Fruit fly (Drosophila melanogaster): ENCODE data around the gene mal.

The mal gene

DNA sequence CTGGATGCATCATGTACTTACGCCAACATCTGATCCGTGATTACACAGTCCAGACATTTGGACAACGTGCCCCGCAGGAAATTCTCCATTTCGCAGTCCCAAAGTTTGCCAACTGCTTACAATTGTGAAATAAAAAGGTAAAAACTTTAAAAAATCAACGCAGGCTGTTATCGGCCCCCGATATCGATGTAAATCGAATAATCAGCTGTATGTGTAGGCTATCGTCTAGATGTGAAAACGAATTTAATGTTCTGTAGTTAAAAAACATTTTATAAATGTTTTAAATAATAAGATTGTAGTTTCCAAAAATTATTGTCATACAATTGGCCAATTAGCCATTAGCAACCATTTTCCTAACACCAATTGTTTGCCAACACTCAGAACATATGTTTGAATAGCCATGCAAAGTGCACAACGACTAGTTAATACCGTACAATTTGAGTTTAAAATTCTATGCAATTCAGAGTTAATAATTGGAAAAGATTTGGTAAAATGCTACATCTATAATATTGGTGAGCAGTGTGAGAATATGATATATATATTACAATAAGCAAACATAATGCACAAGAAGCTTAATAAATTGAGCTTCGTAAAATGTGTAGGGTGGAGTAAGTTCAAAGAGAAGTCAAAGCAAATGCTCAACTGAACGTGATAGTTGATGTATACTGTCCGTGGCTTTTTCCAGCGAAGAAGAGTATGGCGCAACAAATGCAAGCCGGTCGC, at the start of gene mal, which contains the start of gene CG11710:
Gene mal, plus strand, starts transcription at position 194 of the 723 bp plus-strand sequence.
Gene CG11710, minus strand, starts transcription at position 192 of the 723 bp plus-strand sequence.
- TF ChIP-seq CG17801 (GFP tag; optimal IDR thresholded peaks at IDR 0.05; ENCODE audit: partially characterized antibody) = peak; percentile 92

DNA sequence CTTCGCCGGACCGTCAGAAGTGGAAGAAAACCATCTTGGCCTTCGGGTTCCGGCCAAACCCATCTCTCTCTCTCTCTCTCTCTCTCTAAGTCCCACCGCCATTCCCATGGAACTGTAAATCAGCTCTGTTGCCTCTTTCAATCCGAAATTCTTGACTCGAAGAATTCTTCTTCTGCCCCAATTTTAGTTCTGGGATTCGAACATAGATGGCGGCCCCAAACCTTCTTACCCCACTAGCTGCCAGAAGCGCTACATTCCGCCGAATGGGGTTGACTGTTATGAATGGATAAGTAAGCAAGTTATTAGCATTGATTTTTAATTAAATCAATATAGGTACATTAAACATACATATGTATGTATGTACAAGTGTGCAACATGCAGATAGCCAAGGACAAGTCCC, 43.6 kb upstream of the mal start:
- no peak for TF ChIP-seq CG17801 (GFP tag; optimal IDR thresholded peaks at IDR 0.05; ENCODE audit: partially characterized antibody)

DNA sequence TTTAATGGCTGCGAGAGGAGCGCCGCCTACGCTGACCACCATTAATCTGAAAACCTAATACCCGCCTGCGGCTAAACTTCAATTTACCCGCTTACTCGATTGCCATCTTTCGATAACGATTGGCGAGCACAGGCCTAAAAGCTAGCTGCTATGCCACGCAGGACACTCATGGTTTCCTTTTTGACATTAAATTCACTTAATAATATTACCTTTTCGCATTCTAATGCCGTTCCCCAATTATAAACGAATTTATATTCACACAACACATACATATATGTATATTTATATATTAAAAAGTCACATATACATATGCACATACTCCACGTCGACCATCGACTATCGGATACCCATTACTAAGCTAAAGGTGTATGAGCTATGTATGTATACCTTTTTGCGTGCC, 39.8 kb upstream of the mal start:
- TF ChIP-seq CG17801 (GFP tag; optimal IDR thresholded peaks at IDR 0.05; ENCODE audit: partially characterized antibody) = no peak

DNA sequence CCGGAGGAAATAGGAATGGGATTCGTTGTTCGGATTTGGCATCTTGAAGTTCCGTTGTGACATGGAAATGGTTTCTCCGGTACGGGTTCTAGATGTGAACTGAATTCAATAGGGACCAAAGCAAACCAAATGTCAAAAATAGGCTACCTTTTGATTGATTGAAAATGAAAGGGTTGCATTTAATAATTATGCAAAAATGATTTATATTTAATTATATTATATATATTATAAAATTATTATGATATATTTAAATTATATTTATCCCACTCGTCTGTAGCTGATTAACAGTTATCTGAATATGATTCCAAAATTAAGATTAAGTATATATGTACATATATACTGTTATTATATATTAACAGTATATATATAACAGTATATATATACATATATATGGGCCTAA, 38.8 kb upstream of the mal start, which contains the start of gene jb:
Gene jb, minus strand, starts transcription at position 101 of the 400 bp plus-strand sequence.
- no peak for TF ChIP-seq CG17801 (GFP tag; optimal IDR thresholded peaks at IDR 0.05; ENCODE audit: partially characterized antibody)

DNA sequence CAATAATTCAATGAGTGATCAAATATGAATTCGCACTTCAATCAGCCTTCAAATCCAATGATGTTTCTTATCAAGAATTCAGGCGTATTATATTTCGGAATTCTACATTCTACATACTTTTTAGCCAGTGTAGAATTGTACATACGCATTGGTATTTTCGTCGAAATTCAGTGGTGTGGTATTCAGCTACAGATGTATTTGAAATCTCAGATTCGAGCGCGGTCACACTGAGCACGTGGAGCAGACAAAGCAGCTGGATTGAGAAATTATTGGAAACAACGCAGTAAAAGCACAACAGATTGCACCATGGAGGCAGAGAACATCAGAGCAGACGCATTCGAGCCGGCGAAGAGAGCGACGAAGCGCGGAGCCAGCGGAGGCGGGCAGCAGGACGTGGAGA, 38.2 kb upstream of the mal start:
- peak; percentile 5 for TF ChIP-seq CG17801 (GFP tag; optimal IDR thresholded peaks at IDR 0.05; ENCODE audit: partially characterized antibody)

DNA sequence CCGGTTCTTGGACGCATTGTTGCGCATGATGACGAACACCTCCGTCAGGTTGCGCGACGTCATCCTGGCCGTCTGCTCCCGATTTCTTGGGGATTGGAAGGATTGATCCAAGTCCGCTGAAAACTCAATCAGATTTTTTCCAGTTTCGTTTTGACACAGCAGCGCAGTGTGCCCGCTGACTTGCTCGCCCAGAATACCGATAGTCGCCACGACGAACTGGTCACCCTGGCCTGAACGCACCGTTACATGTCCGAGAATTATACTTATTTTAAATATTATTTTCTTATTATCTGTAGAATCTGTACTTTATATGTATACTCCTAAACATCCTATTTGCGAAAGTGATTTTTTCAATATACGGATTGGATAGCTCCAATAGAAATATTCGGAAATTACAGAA, 35.9 kb upstream of the mal start, which contains the start of gene Syx16:
Gene Syx16, minus strand, starts transcription at position 172 of the 400 bp plus-strand sequence.
- TF ChIP-seq CG17801 (GFP tag; optimal IDR thresholded peaks at IDR 0.05; ENCODE audit: partially characterized antibody) = no peak

DNA sequence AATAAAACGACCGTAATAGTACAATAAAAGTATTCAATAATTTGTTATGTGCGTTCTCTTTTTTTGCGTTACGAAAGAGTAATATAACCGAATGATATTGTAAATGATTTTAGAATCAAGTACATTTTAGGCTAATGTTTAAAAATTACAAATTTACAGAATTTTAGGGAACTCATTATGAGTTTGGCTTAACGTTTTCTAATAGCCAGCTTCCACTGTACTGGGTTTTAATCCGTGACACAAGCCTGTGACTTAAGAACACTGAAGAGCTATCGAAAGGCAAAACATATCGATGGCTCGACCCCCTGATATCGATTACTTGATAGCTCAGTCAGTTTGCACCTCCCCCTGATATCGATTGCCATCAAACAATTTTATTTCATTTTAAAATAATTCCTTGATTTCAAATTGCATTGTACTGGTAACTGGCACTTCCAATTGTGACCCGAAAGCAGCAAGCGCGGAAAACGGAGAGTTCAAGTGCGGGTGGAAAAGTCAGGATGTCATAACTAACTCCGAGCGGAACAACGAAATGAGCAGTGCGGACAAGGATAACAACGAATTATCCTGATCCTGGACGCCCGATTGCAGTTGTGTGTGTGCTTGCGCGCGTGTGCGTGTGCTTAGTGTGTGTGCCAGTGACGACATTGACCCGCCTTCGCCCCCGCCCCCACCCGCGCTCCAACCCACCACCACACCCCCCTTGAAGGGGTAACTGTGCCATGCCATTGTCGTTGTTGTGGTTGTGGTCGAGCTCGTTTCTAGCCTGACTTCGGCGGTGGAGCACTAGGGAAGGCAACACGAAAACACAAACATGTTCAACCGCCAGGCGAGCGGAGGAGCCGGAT, 35.2 kb upstream of the mal start, which contains the start of gene HERC2:
Gene HERC2, plus strand, starts transcription at position 330 of the 848 bp plus-strand sequence.
- no peak for TF ChIP-seq CG17801 (GFP tag; optimal IDR thresholded peaks at IDR 0.05; ENCODE audit: partially characterized antibody)

DNA sequence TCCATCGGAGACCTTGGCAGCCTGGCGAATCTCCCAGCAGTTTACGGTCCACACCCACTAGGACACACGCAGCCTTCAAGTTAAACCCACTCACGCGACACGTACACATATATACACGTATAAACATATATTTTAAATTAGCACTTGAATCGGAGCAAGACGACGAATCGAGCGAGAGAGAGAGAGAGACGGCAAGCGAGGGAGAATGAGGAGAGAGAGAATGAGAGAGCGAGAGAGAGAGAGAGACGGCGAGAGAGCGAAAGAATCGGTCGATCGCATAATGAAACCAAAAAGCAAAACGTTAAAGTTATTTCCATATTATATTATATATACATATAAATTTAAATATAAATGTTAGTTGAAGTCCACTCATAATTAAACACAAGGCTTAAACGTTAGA, 17.8 kb upstream of the mal start:
- no peak for TF ChIP-seq CG17801 (GFP tag; optimal IDR thresholded peaks at IDR 0.05; ENCODE audit: partially characterized antibody)

DNA sequence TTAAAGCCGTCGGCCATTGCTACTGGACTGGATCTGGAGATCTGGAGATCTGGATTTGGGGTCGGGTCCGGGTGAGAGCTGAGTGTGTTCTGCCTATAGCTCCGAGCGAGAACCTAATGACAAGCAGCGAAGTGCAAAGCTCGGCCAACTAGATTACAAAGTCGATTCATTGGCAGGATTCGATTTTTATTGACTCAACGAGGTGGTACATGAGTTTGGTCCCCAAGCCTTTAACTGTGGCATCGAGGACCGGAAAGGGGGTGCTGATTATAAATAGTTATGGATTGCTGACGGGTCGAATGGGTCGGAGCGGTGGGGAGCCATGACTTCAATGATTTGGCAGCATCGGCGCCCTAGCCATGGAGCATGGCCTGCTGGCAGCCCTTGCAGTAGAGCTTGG, 16.0 kb upstream of the mal start, which contains the start of gene CG15459:
Gene CG15459, minus strand, starts transcription at position 101 of the 400 bp plus-strand sequence.
- no peak for TF ChIP-seq CG17801 (GFP tag; optimal IDR thresholded peaks at IDR 0.05; ENCODE audit: partially characterized antibody)

DNA sequence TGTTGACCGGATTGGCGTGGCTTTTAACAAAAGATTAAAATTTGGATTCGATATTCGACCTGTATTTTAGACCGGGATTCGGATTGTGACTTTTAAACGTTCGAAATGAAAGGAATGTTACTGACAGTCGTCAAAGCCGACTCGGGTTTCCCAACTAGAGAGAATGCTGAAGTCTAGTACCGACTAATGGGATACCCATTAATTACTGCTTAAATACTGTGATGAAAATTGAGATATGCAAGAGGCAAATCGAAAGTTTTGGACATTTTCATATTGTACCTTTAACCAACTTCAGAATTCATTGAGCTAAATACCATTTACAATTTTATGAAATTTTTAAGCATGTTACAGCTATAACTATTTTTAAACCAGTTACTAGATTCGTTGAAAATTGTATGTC, 15.4 kb upstream of the mal start, which contains the start of gene CG15458:
Gene CG15458, minus strand, starts transcription at position 101 of the 400 bp plus-strand sequence.
- no peak for TF ChIP-seq CG17801 (GFP tag; optimal IDR thresholded peaks at IDR 0.05; ENCODE audit: partially characterized antibody)

DNA sequence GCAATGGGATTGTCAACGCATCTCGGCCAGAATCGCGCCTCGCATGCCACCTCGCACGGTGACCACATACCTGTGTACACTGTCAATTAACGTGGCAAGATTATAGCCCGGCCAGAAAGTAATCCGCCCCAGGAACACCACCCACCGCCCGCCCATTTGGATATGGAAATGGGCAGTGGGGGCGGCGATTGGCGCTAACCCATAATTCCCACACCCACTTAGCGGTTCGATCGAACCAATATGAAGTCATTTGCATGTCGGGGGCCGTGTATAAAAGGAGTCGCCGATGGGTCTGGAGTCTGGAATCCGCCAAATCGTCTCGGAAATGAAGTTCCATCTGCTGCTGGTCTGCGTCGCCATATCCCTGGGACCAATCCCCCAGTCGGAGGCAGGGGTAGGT, 14.0 kb upstream of the mal start, which contains the start of gene Obp19a:
Gene Obp19a, plus strand, starts transcription at position 301 of the 400 bp plus-strand sequence.
- TF ChIP-seq CG17801 (GFP tag; optimal IDR thresholded peaks at IDR 0.05; ENCODE audit: partially characterized antibody) = no peak

DNA sequence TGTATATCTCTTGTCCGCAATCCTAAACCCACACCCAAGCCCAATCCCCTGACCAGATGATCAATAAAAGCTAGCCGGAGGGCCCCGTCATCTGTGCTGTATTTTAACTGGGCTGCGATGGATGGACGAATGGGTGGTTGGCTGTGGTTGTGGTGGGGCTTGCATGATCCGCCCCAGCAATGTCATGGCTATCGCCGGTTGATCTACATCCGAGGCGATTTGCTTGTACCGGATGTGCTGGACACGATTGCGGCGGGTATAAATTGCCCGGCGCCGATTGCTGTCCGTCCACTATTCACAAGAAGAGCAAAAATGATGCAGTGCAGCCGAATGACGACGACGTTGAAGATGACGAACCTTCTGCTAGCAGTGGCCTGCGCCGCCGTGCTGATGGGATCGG, 13.0 kb upstream of the mal start, which contains the start of gene Obp19b:
Gene Obp19b, plus strand, starts transcription at position 301 of the 400 bp plus-strand sequence.
- no peak for TF ChIP-seq CG17801 (GFP tag; optimal IDR thresholded peaks at IDR 0.05; ENCODE audit: partially characterized antibody)

DNA sequence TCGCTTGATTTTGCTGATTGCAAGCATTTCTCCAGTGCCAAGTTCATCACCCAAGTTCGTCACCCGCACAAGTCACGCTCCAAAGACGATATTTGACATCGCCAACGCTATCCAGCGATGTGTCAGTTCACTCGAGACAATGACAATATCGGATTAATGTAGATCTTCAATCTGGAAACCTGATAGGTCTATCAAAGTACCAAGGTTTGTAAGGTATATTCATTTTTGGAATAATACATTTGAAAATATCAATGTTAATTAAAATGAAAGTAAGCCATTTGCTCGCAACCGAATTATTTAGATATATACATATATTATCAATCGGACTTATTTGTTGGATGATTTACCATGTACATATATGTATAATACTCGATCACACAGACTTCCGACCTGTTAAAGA, 10.6 kb upstream of the mal start, which contains the start of gene Obp19c:
Gene Obp19c, minus strand, starts transcription at position 101 of the 400 bp plus-strand sequence.
- TF ChIP-seq CG17801 (GFP tag; optimal IDR thresholded peaks at IDR 0.05; ENCODE audit: partially characterized antibody) = no peak

DNA sequence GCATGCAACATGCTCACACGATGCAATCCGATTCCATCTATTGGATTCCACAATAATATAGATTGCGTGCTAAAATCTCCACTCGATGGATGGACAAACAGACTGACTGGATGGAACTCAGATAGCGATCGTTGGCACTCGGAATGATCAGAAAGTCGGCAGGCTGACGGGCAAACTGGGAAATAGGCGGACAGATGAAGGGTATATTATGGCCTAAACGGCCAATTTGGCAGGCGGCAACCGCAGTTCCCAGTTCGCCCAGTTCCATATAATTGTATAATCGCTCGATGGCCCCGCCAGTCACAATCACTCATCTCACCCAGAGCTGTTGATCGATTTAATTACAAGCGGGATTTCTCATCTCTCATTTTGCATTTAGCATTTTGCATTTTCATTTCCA, 10.2 kb upstream of the mal start, which contains the start of gene Obp19d:
Gene Obp19d, plus strand, starts transcription at position 301 of the 400 bp plus-strand sequence.
- no peak for TF ChIP-seq CG17801 (GFP tag; optimal IDR thresholded peaks at IDR 0.05; ENCODE audit: partially characterized antibody)

DNA sequence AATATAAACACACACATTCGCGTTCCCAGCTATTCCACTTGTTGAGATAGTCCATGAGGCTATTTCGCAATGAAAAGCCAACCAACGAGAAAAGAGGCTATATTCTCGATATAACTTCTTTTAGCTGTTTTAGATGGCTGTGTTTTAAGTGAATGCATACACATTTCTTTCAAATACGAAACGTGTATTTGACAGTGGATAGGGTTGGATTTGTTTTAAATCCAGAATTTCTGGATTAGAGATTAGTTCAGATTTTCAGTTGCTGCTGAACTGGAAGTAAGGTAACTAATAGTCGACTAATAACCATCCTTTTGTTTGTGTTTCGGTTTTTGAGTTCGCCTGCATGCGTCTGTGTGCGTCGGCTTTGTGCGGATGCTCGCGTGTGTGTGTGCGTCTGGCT, 6.3 kb upstream of the mal start:
- no peak for TF ChIP-seq CG17801 (GFP tag; optimal IDR thresholded peaks at IDR 0.05; ENCODE audit: partially characterized antibody)

Data from ovary, adult (tissue).